Fruit fly (Drosophila melanogaster) whole organism, pupa: ENCODE results near the gene B52.

Source experiments
- CG10348 ChIP-seq: fragments of 200-800 bp; sonication (Bioruptor generic); IDR thresholded peaks from 2 replicates; pipeline ENCODE4 v1.3.6; 2022; ENCODE audit warnings: missing biosample characterization, missing genetic modification characterization
- CG12605 ChIP-seq: fragments of 200-800 bp; sonication (Bioruptor generic); IDR thresholded peaks from 2 replicates; pipeline ENCODE4 v1.3.6; 2022; ENCODE audit warnings: missing biosample characterization, missing genetic modification characterization
- CG13204 ChIP-seq: fragments of 200-800 bp; sonication (Bioruptor generic); optimal IDR thresholded peaks from 2 replicates; lab custom pipeline; 2018; ENCODE audit warnings: missing biosample characterization, mild to moderate bottlenecking, missing genetic modification characterization, moderate library complexity
- CG14655 ChIP-seq: fragments of 200-800 bp; sonication (Bioruptor generic); optimal IDR thresholded peaks from 3 replicates; lab custom pipeline; 2017; ENCODE audit warnings: mild to moderate bottlenecking, missing biosample characterization, missing genetic modification reagents, missing genetic modification characterization
- CG15710 ChIP-seq: fragments of 200-800 bp; sonication (Bioruptor generic); optimal IDR thresholded peaks from 2 replicates; lab custom pipeline; 2018; ENCODE audit warnings: missing biosample characterization, mild to moderate bottlenecking, missing genetic modification characterization, moderate library complexity
- CG17806 ChIP-seq: fragments of 200-800 bp; sonication (Bioruptor generic); optimal IDR thresholded peaks from 2 replicates; lab custom pipeline; 2018; ENCODE audit warnings: missing biosample characterization, mild to moderate bottlenecking, missing genetic modification characterization, moderate library complexity
- CG32121 ChIP-seq: fragments of 200-800 bp; sonication (Bioruptor generic); IDR thresholded peaks from 2 replicates; pipeline ENCODE4 v1.3.6; 2022; ENCODE audit warnings: missing biosample characterization, missing genetic modification characterization
- CG34367 ChIP-seq: fragments of 200-800 bp; sonication (Bioruptor generic); optimal IDR thresholded peaks from 2 replicates; lab custom pipeline; 2018; ENCODE audit warnings: missing biosample characterization, mild to moderate bottlenecking, missing genetic modification characterization
- CG4496 ChIP-seq: fragments of 200-800 bp; sonication (Bioruptor generic); IDR thresholded peaks from 3 replicates; pipeline ENCODE4 v1.3.6; 2022; ENCODE audit warnings: missing biosample characterization, missing genetic modification characterization
- CG8159 ChIP-seq: fragments of 200-800 bp; sonication (Bioruptor generic); optimal IDR thresholded peaks from 3 replicates; lab custom pipeline; 2018; ENCODE audit warnings: missing biosample characterization, mild to moderate bottlenecking, missing genetic modification characterization, moderate library complexity
- CG8301 ChIP-seq: fragments of 200-800 bp; sonication (Bioruptor generic); optimal IDR thresholded peaks from 2 replicates; lab custom pipeline; 2018; ENCODE audit warnings: missing biosample characterization, mild to moderate bottlenecking, missing genetic modification characterization
- CG9948 ChIP-seq: fragments of 200-800 bp; sonication (Bioruptor generic); optimal IDR thresholded peaks from 2 replicates; lab custom pipeline; 2018; ENCODE audit warnings: missing biosample characterization, mild to moderate bottlenecking, missing genetic modification characterization, moderate library complexity
- D1 ChIP-seq: fragments of 200-800 bp; sonication (Bioruptor generic); optimal IDR thresholded peaks from 2 replicates; lab custom pipeline; 2018; ENCODE audit warnings: missing biosample characterization, mild to moderate bottlenecking, missing genetic modification characterization, moderate library complexity
- EcR ChIP-seq: fragments of 200-800 bp; sonication (Bioruptor generic); optimal IDR thresholded peaks from 3 replicates; lab custom pipeline; 2019; ENCODE audit warnings: missing biosample characterization, missing genetic modification characterization, mild to moderate bottlenecking, moderate library complexity, missing genetic modification reagents
- Ets98B ChIP-seq: fragments of 200-800 bp; sonication (Bioruptor generic); IDR thresholded peaks from 2 replicates; pipeline ENCODE4 v1.3.6; 2022; ENCODE audit warnings: missing biosample characterization, missing genetic modification characterization
- Pif1A ChIP-seq: fragments of 200-800 bp; sonication (Bioruptor generic); optimal IDR thresholded peaks from 3 replicates; lab custom pipeline; 2016; ENCODE audit warnings: missing biosample characterization, missing genetic modification characterization
- Pif1B ChIP-seq: fragments of 200-800 bp; sonication (Bioruptor generic); optimal IDR thresholded peaks from 3 replicates; lab custom pipeline; 2016; ENCODE audit warnings: missing biosample characterization, missing genetic modification characterization
- Snoo ChIP-seq: fragments of 200-800 bp; sonication (Bioruptor generic); optimal IDR thresholded peaks from 3 replicates; lab custom pipeline; 2017; ENCODE audit warnings: missing biosample characterization, mild to moderate bottlenecking, missing genetic modification characterization, inconsistent platforms
- fd96Ca ChIP-seq: fragments of 200-800 bp; sonication (Bioruptor generic); IDR thresholded peaks from 3 replicates; pipeline ENCODE4 v1.3.6; 2022; ENCODE audit warnings: missing biosample characterization, missing genetic modification characterization
- gl ChIP-seq: fragments of 200-800 bp; sonication (Bioruptor generic); optimal IDR thresholded peaks from 2 replicates; lab custom pipeline; 2018; ENCODE audit warnings: missing biosample characterization, mild to moderate bottlenecking, missing genetic modification characterization
- rn ChIP-seq: fragments of 200-800 bp; sonication (Bioruptor generic); IDR thresholded peaks from 2 replicates; pipeline ENCODE4 v1.3.6; 2022; ENCODE audit warnings: missing biosample characterization, missing genetic modification characterization

Gene B52

dm6 chr3R:13700738-13701137 is 39.6 kb downstream of the B52 start, which contains the start of gene f-cup:
f-cup (minus strand) TSS chr3R:13700838.
- TF ChIP-seq CG4496 (GFP tag; lab: Robert Waterston, UW) = no peak
- TF ChIP-seq EcR (GFP tag; lab: Kevin White, UChicago) = no peak
- TF ChIP-seq gl = no peak
- TF ChIP-seq fd96Ca (GFP tag; lab: Robert Waterston, UW) = no peak

- no peak for TF ChIP-seq rn (GFP tag; lab: Robert Waterston, UW)
- no peak for TF ChIP-seq CG4496 (GFP tag; lab: Robert Waterston, UW)
- no peak for TF ChIP-seq CG14655
- no peak for TF ChIP-seq Ets98B (GFP tag; lab: Robert Waterston, UW)
- no peak for TF ChIP-seq fd96Ca (GFP tag; lab: Robert Waterston, UW)
These were observed 44.3 kb downstream of the B52 start, which contains the start of gene Adgf-D for dm6 chr3R:13705292-13705885. Adgf-D (minus strand) TSS chr3R:13705402.

DNA sequence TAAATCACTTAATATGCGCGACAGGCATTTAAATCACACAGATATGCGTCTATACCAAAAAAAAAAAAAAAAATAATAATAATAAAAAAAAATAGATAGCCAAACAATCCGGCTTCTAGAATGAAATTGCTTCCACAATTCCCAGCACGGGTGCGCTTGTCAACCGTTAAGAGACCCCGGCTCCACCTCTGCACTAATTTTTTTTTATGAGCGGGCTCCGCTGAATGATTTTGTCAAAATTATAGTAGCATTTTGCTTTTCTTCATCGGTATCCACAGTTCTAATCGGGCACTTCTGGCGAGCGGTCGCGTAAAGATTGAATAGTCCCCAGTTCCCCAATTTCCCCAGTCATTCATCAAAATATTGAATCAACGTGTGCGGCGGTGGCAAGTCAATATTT is 45.3 kb downstream of the B52 start, which contains the start of gene Adgf-C:
Adgf-C (plus strand) TSS at position 301 of the 400 bp plus-strand sequence.
- TF ChIP-seq Snoo (tag; lab: Kevin White, UChicago) = no peak
- no peak for TF ChIP-seq CG17806 (tag; lab: Kevin White, UChicago)
- TF ChIP-seq Pif1B (GFP tag; lab: Kevin White, UChicago) = no peak
- no peak for TF ChIP-seq fd96Ca (GFP tag; lab: Robert Waterston, UW)
- no peak for TF ChIP-seq CG34367 (tag; lab: Kevin White, UChicago)
- no peak for TF ChIP-seq CG8159
- TF ChIP-seq gl = no peak
- TF ChIP-seq, all 21 proteins: peak for 0

- TF ChIP-seq Snoo (tag; lab: Kevin White, UChicago) (no peak), fd96Ca (GFP tag; lab: Robert Waterston, UW) (no peak), gl (no peak), Pif1A (GFP tag; lab: Kevin White, UChicago) (no peak), CG12605 (GFP tag; lab: Robert Waterston, UW) (no peak), CG17806 (tag; lab: Kevin White, UChicago) (no peak), CG34367 (tag; lab: Kevin White, UChicago) (no peak), Pif1B (GFP tag; lab: Kevin White, UChicago) (no peak), D1 (tag; lab: Kevin White, UChicago) (no peak), CG13204 (GFP tag; lab: Kevin White, UChicago) (no peak), CG10348 (GFP tag; lab: Robert Waterston, UW) (no peak), EcR (GFP tag; lab: Kevin White, UChicago) (no peak), CG14655 (no peak), Ets98B (GFP tag; lab: Robert Waterston, UW) (no peak), CG8159 (no peak), CG4496 (GFP tag; lab: Robert Waterston, UW) (no peak), CG15710 (no peak), rn (GFP tag; lab: Robert Waterston, UW) (no peak), CG32121 (GFP tag; lab: Robert Waterston, UW) (no peak)
These were observed 48.7 kb downstream of the B52 start, which contains the start of gene Argp for dm6 chr3R:13709839-13710238. Argp (minus strand) TSS chr3R:13709939.

- TF ChIP-seq CG13204 (GFP tag; lab: Kevin White, UChicago) = no peak
- peak; percentile 4 for TF ChIP-seq CG15710
- TF ChIP-seq CG8301 (tag; lab: Kevin White, UChicago) = no peak
- peak; percentile 63 for TF ChIP-seq CG4496 (GFP tag; lab: Robert Waterston, UW)
- no peak for TF ChIP-seq CG14655
- 0 out of 2 replicates have a peak, but pooled peaks have one; percentile 12 for TF ChIP-seq CG32121 (GFP tag; lab: Robert Waterston, UW)
- no peak for TF ChIP-seq CG10348 (GFP tag; lab: Robert Waterston, UW)
- TF ChIP-seq CG9948 = no peak
- peak; percentile 26 for TF ChIP-seq CG8159
- peak; percentile 36 for TF ChIP-seq Pif1A (GFP tag; lab: Kevin White, UChicago)
- peak; percentile 32 for TF ChIP-seq D1 (tag; lab: Kevin White, UChicago)
- no peak for TF ChIP-seq CG17806 (tag; lab: Kevin White, UChicago)
- TF ChIP-seq CG34367 (tag; lab: Kevin White, UChicago) = no peak
- TF ChIP-seq fd96Ca (GFP tag; lab: Robert Waterston, UW) = peak; percentile 48; the same call in 2 of the 3 replicates
- TF ChIP-seq Snoo (tag; lab: Kevin White, UChicago) = no peak
- TF ChIP-seq CG12605 (GFP tag; lab: Robert Waterston, UW) = 0 out of 2 replicates have a peak, but pooled peaks have one; percentile 30
- peak; percentile 13; the same call in 1 of the 2 replicates for TF ChIP-seq Ets98B (GFP tag; lab: Robert Waterston, UW)
- peak; percentile 16 for TF ChIP-seq gl
- no peak for TF ChIP-seq Pif1B (GFP tag; lab: Kevin White, UChicago)
- TF ChIP-seq EcR (GFP tag; lab: Kevin White, UChicago) = no peak
- no peak for TF ChIP-seq rn (GFP tag; lab: Robert Waterston, UW)
These were observed 49.5 kb downstream of the B52 start for dm6 chr3R:13710645-13711044.

dm6 chr3R:13711735-13712134 is 50.6 kb downstream of the B52 start, which contains the start of the genes primo-1 and primo-2:
primo-1 (minus strand) TSS chr3R:13711835.
primo-2 (minus strand) TSS chr3R:13711835.
- TF ChIP-seq CG17806 (tag; lab: Kevin White, UChicago) (no peak), CG8159 (no peak), D1 (tag; lab: Kevin White, UChicago) (no peak), gl (no peak), CG9948 (no peak), Ets98B (GFP tag; lab: Robert Waterston, UW) (no peak), CG12605 (GFP tag; lab: Robert Waterston, UW) (no peak), rn (GFP tag; lab: Robert Waterston, UW) (no peak), CG10348 (GFP tag; lab: Robert Waterston, UW) (no peak), CG14655 (no peak), CG4496 (GFP tag; lab: Robert Waterston, UW) (no peak), CG34367 (tag; lab: Kevin White, UChicago) (no peak), CG32121 (GFP tag; lab: Robert Waterston, UW) (no peak), CG8301 (tag; lab: Kevin White, UChicago) (no peak)
